Fruit fly (Drosophila melanogaster) ovary, adult (tissue): ENCODE results near the gene CG5509.
A peak's percentile ranks its signal among the peaks of the same experiment; 100 is the strongest.
"Not testable (repeated sequence)": the region's sequence is repeated elsewhere in the genome, so short reads cannot be mapped to it uniquely, and the experiment has no call there.

Source experiments
- CG17801 ChIP-seq: fragments of 200-800 bp; optimal IDR thresholded peaks from 2 replicates; lab custom pipeline; 2019; ENCODE audit warnings: missing biosample characterization, mild to moderate bottlenecking, missing genetic modification characterization, moderate library complexity; ENCODE audit not compliant: partially characterized antibody

Gene CG5509

dm6 chr3R:12451376-12451775 is 888 bp upstream of the CG5509 start:
- peak; percentile 60 for TF ChIP-seq CG17801 (GFP tag; lab: Kevin White, UChicago)

- no peak for TF ChIP-seq CG17801 (GFP tag; lab: Kevin White, UChicago)
These were observed 2.2 kb downstream of the CG5509 start for dm6 chr3R:12454492-12454891.

- TF ChIP-seq CG17801 (GFP tag; lab: Kevin White, UChicago): peak; percentile 30
These were observed 4.2 kb downstream of the CG5509 start, which contains the start of gene trus for dm6 chr3R:12456370-12456940. Gene trus, plus strand, starts transcription at chr3R:12456573.

dm6 chr3R:12459879-12460522 is 7.7 kb downstream of the CG5509 start, which contains the start of the genes CG5961 and Polr3C:
Gene CG5961, minus strand, starts transcription at chr3R:12460294.
Gene Polr3C, plus strand, starts transcription at chr3R:12460414.
- TF ChIP-seq CG17801 (GFP tag; lab: Kevin White, UChicago): peak; percentile 4

dm6 chr3R:12465198-12465597 is 12.9 kb downstream of the CG5509 start, which contains the start of gene CG5608:
Gene CG5608, minus strand, starts transcription at chr3R:12465298.
- not testable (repeated sequence) for TF ChIP-seq CG17801 (GFP tag; lab: Kevin White, UChicago)

- not testable (repeated sequence) for TF ChIP-seq CG17801 (GFP tag; lab: Kevin White, UChicago)
These were observed 15.4 kb downstream of the CG5509 start, which contains the start of gene Hsp70Ba for dm6 chr3R:12467675-12468074. Gene Hsp70Ba, minus strand, starts transcription at chr3R:12467776.

- TF ChIP-seq CG17801 (GFP tag; lab: Kevin White, UChicago): not testable (repeated sequence)
These were observed 49.9 kb downstream of the CG5509 start, which contains the start of gene Hsp70Bbb for dm6 chr3R:12502210-12502609. Gene Hsp70Bbb, plus strand, starts transcription at chr3R:12502510.
